Worm (Caenorhabditis elegans) whole organism, mixed stage, embryonic: Measurements from ENCODE around the gene F19C6.3.

Source experiments
- ceh-39 ChIP-seq: fragments of 150-350 bp; optimal IDR thresholded peaks from 2 replicates; lab custom pipeline; 2014; ENCODE audit warnings: missing biosample characterization, missing genetic modification characterization
- ceh-43 ChIP-seq: fragments of 200-800 bp; sonication (Bioruptor generic); optimal IDR thresholded peaks from 2 replicates; lab custom pipeline; 2018; ENCODE audit warnings: mild to moderate bottlenecking, missing genetic modification characterization, moderate library complexity, missing compliant biosample characterization
- ceh-83 ChIP-seq: fragments of 200-800 bp; sonication (Bioruptor generic); optimal IDR thresholded peaks from 2 replicates; lab custom pipeline; 2018; ENCODE audit warnings: mild to moderate bottlenecking, missing genetic modification characterization, missing compliant biosample characterization
- ces-1 ChIP-seq: fragments of 150-350 bp; optimal IDR thresholded peaks from 2 replicates; lab custom pipeline; 2014; ENCODE audit warnings: missing biosample characterization, missing genetic modification reagents, missing genetic modification characterization
- drap-1 ChIP-seq: fragments of 200-800 bp; sonication (Bioruptor generic); optimal IDR thresholded peaks from 3 replicates; lab custom pipeline; 2018; ENCODE audit warnings: mild to moderate bottlenecking, missing genetic modification characterization, missing compliant biosample characterization
- elt-1 ChIP-seq: sonication (generic microtip); optimal IDR thresholded peaks from 2 replicates; lab custom pipeline; 2017; ENCODE audit warnings: missing genetic modification characterization, mild to moderate bottlenecking, missing compliant biosample characterization, antibody characterized with exemption, moderate library complexity, borderline replicate concordance; ENCODE audit not compliant: insufficient read depth
- flh-1 ChIP-seq: fragments of 200-800 bp; sonication (Bioruptor generic); optimal IDR thresholded peaks from 2 replicates; lab custom pipeline; 2018; ENCODE audit warnings: mild to moderate bottlenecking, missing genetic modification characterization, moderate library complexity, missing compliant biosample characterization
- hlh-1 ChIP-seq: fragments of 150-350 bp; optimal IDR thresholded peaks from 2 replicates; lab custom pipeline; 2014; ENCODE audit warnings: missing biosample characterization, missing genetic modification reagents, missing genetic modification characterization
- mls-2 ChIP-seq: sonication (generic microtip); optimal IDR thresholded peaks from 2 replicates; lab custom pipeline; 2016; ENCODE audit warnings: mild to moderate bottlenecking, missing genetic modification characterization, moderate library complexity, missing compliant biosample characterization
- nhr-12 ChIP-seq: fragments of 150-350 bp; optimal IDR thresholded peaks from 2 replicates; lab custom pipeline; 2014; ENCODE audit warnings: missing biosample characterization, missing genetic modification characterization
- nhr-237 ChIP-seq: fragments of 150-350 bp; optimal IDR thresholded peaks from 2 replicates; lab custom pipeline; 2014; ENCODE audit warnings: missing biosample characterization, missing genetic modification characterization
- nhr-28 ChIP-seq: fragments of 150-350 bp; optimal IDR thresholded peaks from 2 replicates; lab custom pipeline; 2014; ENCODE audit warnings: missing biosample characterization, missing genetic modification characterization
- nhr-76 ChIP-seq: sonication (generic microtip); optimal IDR thresholded peaks from 2 replicates; lab custom pipeline; 2017; ENCODE audit warnings: missing biosample characterization, missing genetic modification characterization
- pha-4 ChIP-seq: fragments of 150-350 bp; optimal IDR thresholded peaks from 2 replicates; lab custom pipeline; 2018; ENCODE audit warnings: missing biosample characterization, missing genetic modification reagents, missing genetic modification characterization
- snpc-4 ChIP-seq: fragments of 150-350 bp; optimal IDR thresholded peaks from 2 replicates; lab custom pipeline; 2014; ENCODE audit warnings: missing biosample characterization, missing genetic modification characterization
- sptf-1 ChIP-seq: sonication (generic microtip); optimal IDR thresholded peaks from 2 replicates; lab custom pipeline; 2017; ENCODE audit warnings: mild to moderate bottlenecking, missing genetic modification characterization, moderate library complexity, missing compliant biosample characterization
- unc-39 ChIP-seq: fragments of 150-350 bp; optimal IDR thresholded peaks from 2 replicates; lab custom pipeline; 2014; ENCODE audit warnings: missing biosample characterization, missing genetic modification characterization

F19C6.3 gene

DNA sequence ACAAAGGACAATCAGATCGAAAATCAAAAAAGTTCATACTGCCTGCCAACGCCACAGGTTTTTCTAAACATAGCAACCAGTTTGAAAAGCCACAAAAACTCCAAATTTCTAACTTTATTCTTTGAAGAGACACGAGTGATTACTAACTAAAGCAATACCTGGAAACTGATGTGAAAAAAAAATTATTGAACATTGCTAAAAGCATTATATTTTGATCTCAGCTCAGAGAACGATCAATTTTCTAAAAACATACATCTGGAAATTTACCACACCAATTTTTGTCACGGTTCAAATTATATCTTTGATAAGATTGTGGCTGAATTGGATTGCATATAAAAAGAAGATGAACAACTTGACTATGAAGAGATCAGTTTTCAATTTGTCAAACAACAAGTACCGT lies 51.1 kb downstream of the F19C6.3 start:
- TF ChIP-seq snpc-4, result no peak
- TF ChIP-seq ceh-39, result no peak
- no peak for TF ChIP-seq flh-1 (GFP tag; lab: Kevin White, UChicago)
- TF ChIP-seq elt-1 (tag; lab: Kevin White, UChicago), result no peak
- TF ChIP-seq nhr-12 (tag; lab: Kevin White, UChicago), result no peak
- no peak for TF ChIP-seq nhr-237 (tag; lab: Kevin White, UChicago)
- no peak for TF ChIP-seq drap-1 (GFP tag; lab: Kevin White, UChicago)
- TF ChIP-seq unc-39 (tag; lab: Kevin White, UChicago), result no peak
- no peak for TF ChIP-seq nhr-76 (tag; lab: Kevin White, UChicago)
- no peak for TF ChIP-seq nhr-28
- no peak for TF ChIP-seq pha-4 (tag; lab: Kevin White, UChicago)
- no peak for TF ChIP-seq mls-2
- no peak for TF ChIP-seq hlh-1 (tag; lab: Kevin White, UChicago)
- no peak for TF ChIP-seq ceh-83 (GFP tag; lab: Kevin White, UChicago)
- TF ChIP-seq sptf-1 (tag; lab: Kevin White, UChicago), result no peak

DNA sequence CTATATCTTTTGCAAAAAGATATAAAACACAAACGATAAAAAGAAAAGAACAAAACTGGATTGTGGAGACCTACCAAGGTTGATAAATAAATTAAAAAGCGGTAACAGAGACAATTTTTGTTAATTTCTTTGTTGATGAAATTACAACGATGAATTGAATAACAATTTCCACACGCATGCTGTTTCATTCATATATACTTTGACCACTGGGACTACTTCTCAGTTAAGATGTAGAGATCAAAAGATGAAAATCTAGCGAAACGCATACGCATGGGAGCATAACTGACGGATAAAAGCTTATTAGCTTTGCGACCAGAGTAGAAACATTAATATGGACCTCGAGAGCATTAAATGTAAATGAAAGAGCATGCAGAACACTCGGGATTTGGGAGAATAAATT lies 52.5 kb downstream of the F19C6.3 start:
- peak; percentile 66 for TF ChIP-seq ces-1 (GFP tag; lab: Kevin White, UChicago)
- TF ChIP-seq ceh-43 (GFP tag; lab: Kevin White, UChicago), result no peak
